Fruit fly (Drosophila melanogaster): ENCODE data around the gene snsl.

DNA sequence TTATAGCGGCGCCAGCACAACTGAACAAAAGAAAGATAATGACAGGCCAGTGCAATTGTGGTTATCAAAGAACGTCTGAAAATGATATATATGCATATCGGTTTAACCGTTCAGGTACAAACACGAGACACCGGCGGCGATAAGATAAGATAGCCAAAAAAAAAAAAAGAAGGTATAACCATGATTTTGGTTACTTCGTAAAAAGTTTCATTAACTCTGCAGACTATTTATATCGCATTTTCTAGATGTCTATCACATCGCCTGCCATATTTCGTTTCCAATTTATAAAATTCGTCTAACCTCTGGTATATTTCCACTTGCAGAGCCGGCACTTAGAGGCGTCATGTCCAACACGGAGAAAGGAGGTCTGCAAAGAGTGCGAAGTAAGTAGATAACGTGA is 12.9 kb downstream of the snsl start:
- TF ChIP-seq psq (optimal IDR thresholded peaks at IDR 0.05), result no peak
- no peak for TF ChIP-seq insv (optimal IDR thresholded peaks at IDR 0.05)
- TF ChIP-seq h (optimal IDR thresholded peaks at IDR 0.05), result no peak
- no peak for TF ChIP-seq Myc (optimal IDR thresholded peaks at IDR 0.05)
- TF ChIP-seq Sin3A (optimal IDR thresholded peaks at IDR 0.05), result no peak
- no peak for TF ChIP-seq ttk (optimal IDR thresholded peaks at IDR 0.05)

All from Kc167 (cell line).